Worm (Caenorhabditis elegans) whole organism, midembryonic: ENCODE measurements around the gene pals-22.

Experiments used
- cog-1 ChIP-seq: sonication (generic microtip); optimal IDR thresholded peaks from 2 replicates; lab custom pipeline; 2016; ENCODE audit warnings: missing genetic modification characterization, missing compliant biosample characterization
- flt-1 ChIP-seq: fragments of 200-800 bp; sonication (Bioruptor generic); IDR thresholded peaks from 2 replicates; pipeline ENCODE4 v1.3.6; 2022; ENCODE audit warnings: missing genetic modification characterization, missing compliant biosample characterization
- med-1 ChIP-seq: sonication (generic microtip); optimal IDR thresholded peaks from 2 replicates; lab custom pipeline; 2017; ENCODE audit warnings: missing genetic modification characterization, mild to moderate bottlenecking, missing compliant biosample characterization, antibody characterized with exemption, missing genetic modification reagents; ENCODE audit not compliant: insufficient read depth
- ref-1 ChIP-seq: fragments of 200-800 bp; sonication (Bioruptor generic); conservative IDR thresholded peaks from 2 replicates; pipeline ENCODE4 v1.3.6; 2022; ENCODE audit warnings: missing genetic modification reagents, missing genetic modification characterization, missing compliant biosample characterization
- ztf-23 ChIP-seq: fragments of 200-800 bp; sonication (Bioruptor generic); IDR thresholded peaks from 2 replicates; pipeline ENCODE4 v1.3.6; 2022; ENCODE audit warnings: missing genetic modification reagents, missing genetic modification characterization, missing compliant biosample characterization

ce11 chrIII:117857-118256 is 14.4 kb upstream of the pals-22 start:
- TF ChIP-seq ref-1 (no peak), flt-1 (GFP tag; lab: Robert Waterston, UW) (no peak), ztf-23 (GFP tag; lab: Robert Waterston, UW) (no peak), cog-1 (no peak), med-1 (GFP tag; lab: Kevin White, UChicago) (no peak)
